Worm (Caenorhabditis elegans): ENCODE results near the gene arrd-28.

- TF ChIP-seq blmp-1 (tag; optimal IDR thresholded peaks at IDR 0.05) (no peak), unc-62 (GFP tag; optimal IDR thresholded peaks at IDR 0.05) (no peak), lsy-2 (tag; optimal IDR thresholded peaks at IDR 0.05) (no peak), ztf-11 (tag; optimal IDR thresholded peaks at IDR 0.05) (no peak), nhr-28 (tag; optimal IDR thresholded peaks at IDR 0.05) (no peak), lin-13 (tag; optimal IDR thresholded peaks at IDR 0.05) (no peak), nhr-237 (tag; optimal IDR thresholded peaks at IDR 0.05) (no peak), pha-4 (tag; optimal IDR thresholded peaks at IDR 0.05) (no peak), unc-39 (tag; optimal IDR thresholded peaks at IDR 0.05) (no peak), nhr-76 (tag; optimal IDR thresholded peaks at IDR 0.05) (no peak)
These were observed 19.7 kb downstream of the arrd-28 start for ce11 chrX:10203501-10203900.

All from whole organism, mixed stage, embryonic.